Fruit fly (Drosophila melanogaster): Measurements from ENCODE around the gene unc-13-4A.
A peak's percentile ranks its signal among the peaks of the same experiment; 100 is the strongest.

Gene unc-13-4A

DNA sequence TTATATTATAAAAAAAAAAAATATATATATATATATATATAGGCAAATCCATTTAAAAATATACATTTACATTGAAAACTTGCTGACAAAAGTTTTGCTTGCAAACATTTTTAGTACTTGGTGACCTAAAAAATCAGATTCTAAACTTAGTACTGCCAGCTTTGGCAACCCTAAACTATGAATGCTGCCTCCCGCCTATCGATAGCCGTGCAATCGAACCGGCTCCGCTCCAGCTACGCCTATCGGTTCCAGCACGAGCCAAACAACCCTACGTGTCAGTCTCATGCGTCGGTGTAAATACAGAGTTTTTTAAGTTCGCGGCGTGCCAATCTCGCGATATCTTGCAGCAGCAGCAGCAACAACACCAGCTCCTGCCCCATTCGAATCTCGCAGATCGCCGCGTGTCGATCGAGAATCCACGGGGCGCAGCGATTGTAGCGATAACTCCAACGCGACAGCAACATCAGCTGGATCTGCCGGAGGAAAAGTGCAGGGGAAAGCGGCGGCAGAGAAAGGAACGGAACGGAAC, 47.7 kb upstream of the unc-13-4A start, which contains the start of gene Sec63 (continued):
- no peak for TF ChIP-seq disco-r (GFP tag; optimal IDR thresholded peaks at IDR 0.05)
- TF ChIP-seq corto (GFP tag; optimal IDR thresholded peaks at IDR 0.05), result no peak
- peak; percentile 12 for TF ChIP-seq CG30020 (tag; optimal IDR thresholded peaks at IDR 0.05)
- no peak for TF ChIP-seq bab2 (GFP tag; optimal IDR thresholded peaks at IDR 0.05)
- no peak for TF ChIP-seq chif (GFP tag; optimal IDR thresholded peaks at IDR 0.05)
- TF ChIP-seq CG3281 (GFP tag; optimal IDR thresholded peaks at IDR 0.05), result peak; percentile 58
- peak; percentile 34 for TF ChIP-seq CoRest (tag; optimal IDR thresholded peaks at IDR 0.05)
- 0 out of 2 replicates have a peak, but pooled peaks have one; percentile 30 for TF ChIP-seq ssp (GFP tag; IDR thresholded peaks at IDR 0.05)
- TF ChIP-seq CG12299 (tag; optimal IDR thresholded peaks at IDR 0.05), result peak; percentile 25
- TF ChIP-seq Bgb (GFP tag; IDR thresholded peaks at IDR 0.05; ENCODE audit: partially characterized antibody), result peak; percentile 93
- TF ChIP-seq cwo (GFP tag; optimal IDR thresholded peaks at IDR 0.05), result no peak
- peak; percentile 62 for TF ChIP-seq al (GFP tag; IDR thresholded peaks at IDR 0.05)
- TF ChIP-seq CTCF (GFP tag; optimal IDR thresholded peaks at IDR 0.05), result peak; percentile 72
- no peak for TF ChIP-seq sima (GFP tag; optimal IDR thresholded peaks at IDR 0.05)
- TF ChIP-seq CG11085 (GFP tag; IDR thresholded peaks at IDR 0.05), result peak; percentile 22; the same call in 1 of the 2 replicates
- no peak for TF ChIP-seq CG31365 (tag; optimal IDR thresholded peaks at IDR 0.05)
- TF ChIP-seq CG3407 (GFP tag; optimal IDR thresholded peaks at IDR 0.05), result no peak
- no peak for TF ChIP-seq Elba2 (GFP tag; optimal IDR thresholded peaks at IDR 0.05)
- TF ChIP-seq E2f2 (GFP tag; IDR thresholded peaks at IDR 0.05), result peak; percentile 53; the same call in 1 of the 2 replicates
- peak; percentile 49; the same call in 1 of the 2 replicates for TF ChIP-seq ap (GFP tag; IDR thresholded peaks at IDR 0.05)
- TF ChIP-seq Rx (GFP tag; IDR thresholded peaks at IDR 0.05), result no peak
- peak; percentile 25; the same call in 1 of the 2 replicates for TF ChIP-seq wdn (GFP tag; IDR thresholded peaks at IDR 0.05)
- TF ChIP-seq CG7556 (GFP tag; optimal IDR thresholded peaks at IDR 0.05), result no peak
- no peak for TF ChIP-seq tup (GFP tag; optimal IDR thresholded peaks at IDR 0.05)
- TF ChIP-seq CG42726 (GFP tag; IDR thresholded peaks at IDR 0.05; ENCODE audit: partially characterized antibody), result peak; percentile 94
- TF ChIP-seq Hand (GFP tag; optimal IDR thresholded peaks at IDR 0.05), result no peak
- TF ChIP-seq luna (GFP tag; optimal IDR thresholded peaks at IDR 0.05), result peak; percentile 22
- TF ChIP-seq D19A (tag; optimal IDR thresholded peaks at IDR 0.05), result no peak
- TF ChIP-seq Ssrp (tag; optimal IDR thresholded peaks at IDR 0.05), result peak; percentile 42
- TF ChIP-seq CG7357 (GFP tag; IDR thresholded peaks at IDR 0.05), result 0 out of 3 replicates have a peak, but pooled peaks have one; percentile 24
- no peak for TF ChIP-seq Gsc (GFP tag; IDR thresholded peaks at IDR 0.05)
- TF ChIP-seq lov (optimal IDR thresholded peaks at IDR 0.05), result no peak
- 0 out of 3 replicates have a peak, but pooled peaks have one; percentile 54 for TF ChIP-seq lov (GFP tag; IDR thresholded peaks at IDR 0.05)
- TF ChIP-seq CG4328 (GFP tag; optimal IDR thresholded peaks at IDR 0.05), result no peak
- peak; percentile 34 for TF ChIP-seq HHEX (GFP tag; optimal IDR thresholded peaks at IDR 0.05)
- TF ChIP-seq sim (GFP tag; IDR thresholded peaks at IDR 0.05), result no peak
- no peak for TF ChIP-seq pita (GFP tag; optimal IDR thresholded peaks at IDR 0.05)
- TF ChIP-seq croc (GFP tag; conservative IDR thresholded peaks at IDR 0.05), result no peak
- no peak for TF ChIP-seq ro (GFP tag; IDR thresholded peaks at IDR 0.05)
- peak; percentile 46 for TF ChIP-seq CG13123 (GFP tag; optimal IDR thresholded peaks at IDR 0.05)
- TF ChIP-seq ind (GFP tag; optimal IDR thresholded peaks at IDR 0.05), result peak; percentile 35
- no peak for TF ChIP-seq CG4404 (GFP tag; IDR thresholded peaks at IDR 0.05)
- peak; percentile 75 for TF ChIP-seq inv (GFP tag; IDR thresholded peaks at IDR 0.05; ENCODE audit: partially characterized antibody)
- peak; percentile 32; the same call in 1 of the 2 replicates for TF ChIP-seq CG17328 (GFP tag; IDR thresholded peaks at IDR 0.05)
- peak; percentile 78 for TF ChIP-seq CG2116 (GFP tag; optimal IDR thresholded peaks at IDR 0.05)
- TF ChIP-seq CG7745 (tag; optimal IDR thresholded peaks at IDR 0.05), result no peak
- TF ChIP-seq tll (GFP tag; optimal IDR thresholded peaks at IDR 0.05), result no peak
- no peak for TF ChIP-seq ftz-f1 (GFP tag; optimal IDR thresholded peaks at IDR 0.05)
- no peak for TF ChIP-seq kah (GFP tag; optimal IDR thresholded peaks at IDR 0.05)
- no peak for TF ChIP-seq CG8478 (optimal IDR thresholded peaks at IDR 0.05)
- no peak for TF ChIP-seq Dip2 (GFP tag; IDR thresholded peaks at IDR 0.05)
